Worm (Caenorhabditis elegans): ENCODE measurements around the gene srx-23.

Gene srx-23

DNA sequence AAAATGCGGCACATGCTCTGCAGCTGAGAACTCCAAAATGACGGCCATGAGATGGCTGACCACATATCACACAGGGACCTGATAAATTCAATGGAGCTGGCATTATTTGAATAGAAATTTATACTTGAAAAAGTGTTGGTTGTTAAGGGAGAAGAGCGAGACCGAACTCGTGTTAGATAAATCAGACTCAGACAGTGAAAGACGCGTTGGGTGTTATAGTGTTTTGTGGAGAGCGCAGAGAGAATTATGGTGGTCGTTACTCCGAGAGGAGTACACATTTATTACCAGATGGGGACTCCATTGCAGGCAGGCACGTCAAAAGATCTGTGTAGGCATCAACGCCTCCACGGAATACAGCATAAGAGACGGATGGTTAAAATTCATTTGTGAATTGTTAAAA, 39.4 kb upstream of the srx-23 start, which contains the start of gene nhr-190:
Gene nhr-190, minus strand, starts transcription at position 175 of the 400 bp plus-strand sequence.
- peak; percentile 41 for TF ChIP-seq fkh-8 (tag; optimal IDR thresholded peaks at IDR 0.05)
- TF ChIP-seq ceh-82 (tag; optimal IDR thresholded peaks at IDR 0.05): peak in 1 of 3 experiments; percentile 2
- no peak for TF ChIP-seq hlh-17 (GFP tag; optimal IDR thresholded peaks at IDR 0.05; ENCODE audit: borderline replicate concordance)
- TF ChIP-seq efl-1 (optimal IDR thresholded peaks at IDR 0.05): peak; percentile 31 to 47
- TF ChIP-seq efl-1 (GFP tag; optimal IDR thresholded peaks at IDR 0.05 in 1 of 2): no peak
- no peak for TF ChIP-seq fkh-10 (GFP tag; optimal IDR thresholded peaks at IDR 0.05)
- no peak for TF ChIP-seq mab-9 (GFP tag; IDR thresholded peaks at IDR 0.05)
- peak; percentile 30 for TF ChIP-seq swsn-7 (tag; optimal IDR thresholded peaks at IDR 0.05)
- no peak for TF ChIP-seq unc-30 (tag; optimal IDR thresholded peaks at IDR 0.05)
- TF ChIP-seq lin-14 (GFP tag; optimal IDR thresholded peaks at IDR 0.05): no peak
- no peak for TF ChIP-seq grh-1 (GFP tag; IDR thresholded peaks at IDR 0.05)
- TF ChIP-seq lsy-2 (tag; optimal IDR thresholded peaks at IDR 0.05): no peak
- TF ChIP-seq lin-15B (tag; optimal IDR thresholded peaks at IDR 0.05): no peak
- TF ChIP-seq jun-1 (tag; optimal IDR thresholded peaks at IDR 0.05): no peak
- TF ChIP-seq rnt-1 (tag; optimal IDR thresholded peaks at IDR 0.05): peak; percentile 33
- TF ChIP-seq nhr-20 (tag; optimal IDR thresholded peaks at IDR 0.05): peak; percentile 22

DNA sequence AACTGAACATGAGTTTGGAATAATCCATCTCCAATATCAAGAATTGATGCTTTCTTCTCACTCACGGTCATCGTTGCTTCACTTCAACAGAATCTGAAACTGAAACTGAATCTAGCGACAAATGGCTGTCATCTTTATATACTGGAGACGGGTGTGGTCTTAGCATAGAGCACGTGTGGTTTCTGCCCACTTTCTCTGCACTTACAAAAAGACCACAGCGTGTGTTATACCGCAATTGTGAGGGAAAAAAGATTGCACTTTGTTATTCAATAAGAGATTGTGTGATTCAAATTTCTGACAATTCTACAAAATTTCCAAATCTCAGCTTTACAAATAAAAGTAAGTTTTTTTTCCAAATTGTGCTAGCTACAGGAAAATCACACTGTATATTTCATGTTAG, 36.0 kb upstream of the srx-23 start, which contains the start of gene F48G7.12:
Gene F48G7.12, minus strand, starts transcription at position 101 of the 400 bp plus-strand sequence.
- TF ChIP-seq pax-3 (tag; optimal IDR thresholded peaks at IDR 0.05): no peak
- TF ChIP-seq grh-1 (GFP tag; IDR thresholded peaks at IDR 0.05): no peak
- no peak for TF ChIP-seq tbx-2 (tag; optimal IDR thresholded peaks at IDR 0.05)
- TF ChIP-seq sox-4 (tag; optimal IDR thresholded peaks at IDR 0.05): no peak
- no peak for TF ChIP-seq ceh-90 (tag; optimal IDR thresholded peaks at IDR 0.05)
- no peak for TF ChIP-seq fkh-10 (GFP tag; optimal IDR thresholded peaks at IDR 0.05)
- TF ChIP-seq hlh-4 (tag; optimal IDR thresholded peaks at IDR 0.05): no peak
- no peak for TF ChIP-seq ztf-11 (tag; optimal IDR thresholded peaks at IDR 0.05)
- TF ChIP-seq lin-35 (GFP tag; optimal IDR thresholded peaks at IDR 0.05): no peak
- no peak for TF ChIP-seq egl-13 (tag; optimal IDR thresholded peaks at IDR 0.05)
- TF ChIP-seq unc-130 (tag; optimal IDR thresholded peaks at IDR 0.05): no peak
- TF ChIP-seq efl-1 (optimal IDR thresholded peaks at IDR 0.05): no peak
- no peak for TF ChIP-seq efl-1 (GFP tag; optimal IDR thresholded peaks at IDR 0.05 in 1 of 2)
- no peak for TF ChIP-seq pqm-1 (tag; optimal IDR thresholded peaks at IDR 0.05)
- TF ChIP-seq nhr-71 (tag; optimal IDR thresholded peaks at IDR 0.05): no peak
- TF ChIP-seq nhr-12 (tag; optimal IDR thresholded peaks at IDR 0.05): no peak
- no peak for TF ChIP-seq fos-1 (tag; optimal IDR thresholded peaks at IDR 0.05)

DNA sequence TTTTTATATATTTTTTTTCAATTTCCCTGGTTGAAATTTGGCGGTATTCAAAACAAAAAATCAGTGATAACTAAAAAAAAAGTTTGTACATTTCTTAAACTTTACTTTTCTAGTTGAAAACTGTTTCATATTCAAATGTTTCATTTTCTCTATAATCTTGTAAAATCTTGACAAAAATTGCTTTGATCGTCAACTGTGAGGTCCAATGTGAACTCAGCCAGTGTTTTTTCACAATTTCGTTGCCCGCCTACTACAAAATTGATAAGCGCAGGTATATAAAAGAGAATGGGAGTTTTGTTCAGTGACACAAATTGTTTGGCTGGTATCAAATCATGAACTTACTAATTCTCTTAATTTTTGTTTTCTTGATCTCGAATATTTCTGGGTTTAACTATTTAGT, 35.2 kb upstream of the srx-23 start, which contains the start of gene ugt-42:
Gene ugt-42, plus strand, starts transcription at position 301 of the 400 bp plus-strand sequence.
- TF ChIP-seq blmp-1 (tag; optimal IDR thresholded peaks at IDR 0.05): no peak
- TF ChIP-seq ceh-90 (tag; optimal IDR thresholded peaks at IDR 0.05): no peak
- no peak for TF ChIP-seq egl-27 (tag; optimal IDR thresholded peaks at IDR 0.05)
- TF ChIP-seq nhr-19 (GFP tag; conservative IDR thresholded peaks at IDR 0.05): no peak
- TF ChIP-seq unc-62 (GFP tag; optimal IDR thresholded peaks at IDR 0.05): no peak
- TF ChIP-seq aly-2 (tag; optimal IDR thresholded peaks at IDR 0.05): no peak
- TF ChIP-seq snpc-4 (tag; optimal IDR thresholded peaks at IDR 0.05): no peak
- no peak for TF ChIP-seq mep-1 (tag; optimal IDR thresholded peaks at IDR 0.05)
- TF ChIP-seq mdl-1 (tag; optimal IDR thresholded peaks at IDR 0.05): no peak
- no peak for TF ChIP-seq efl-3 (GFP tag; optimal IDR thresholded peaks at IDR 0.05)
- no peak for TF ChIP-seq sup-37 (GFP tag; optimal IDR thresholded peaks at IDR 0.05)
- TF ChIP-seq grh-1 (GFP tag; IDR thresholded peaks at IDR 0.05): no peak
- no peak for TF ChIP-seq mab-9 (GFP tag; IDR thresholded peaks at IDR 0.05)
- no peak for TF ChIP-seq lin-13 (GFP tag; optimal IDR thresholded peaks at IDR 0.05)
- TF ChIP-seq tlp-1 (tag; optimal IDR thresholded peaks at IDR 0.05): no peak
- no peak for TF ChIP-seq jun-1 (tag; optimal IDR thresholded peaks at IDR 0.05)
- TF ChIP-seq lin-39 (tag; optimal IDR thresholded peaks at IDR 0.05): no peak
